Fruit fly (Drosophila melanogaster) whole organism, embryonic: ENCODE data around the gene Sirup.
A peak's percentile ranks its signal among the peaks of the same experiment; 100 is the strongest.

Experiments used
- Adf1 ChIP-seq: fragments of 200-800 bp; sonication (Bioruptor generic); IDR thresholded peaks from 2 replicates; pipeline ENCODE4 v1.3.6; 2022; ENCODE audit warnings: missing biosample characterization, missing genetic modification characterization
- B-H2 ChIP-seq: fragments of 200-800 bp; sonication (Bioruptor generic); optimal IDR thresholded peaks from 2 replicates; lab custom pipeline; 2018; ENCODE audit warnings: missing biosample characterization, mild to moderate bottlenecking, missing genetic modification characterization
- BtbVII ChIP-seq: fragments of 200-800 bp; sonication (Bioruptor generic); optimal IDR thresholded peaks from 3 replicates; lab custom pipeline; 2017; ENCODE audit warnings: missing biosample characterization, mild to moderate bottlenecking, missing genetic modification characterization
- CG1024 ChIP-seq: fragments of 200-800 bp; sonication (Bioruptor generic); IDR thresholded peaks from 2 replicates; pipeline ENCODE4 v1.3.6; 2022; ENCODE audit warnings: missing biosample characterization, missing genetic modification characterization
- CG10267 ChIP-seq: fragments of 200-800 bp; sonication (Bioruptor generic); optimal IDR thresholded peaks from 2 replicates; lab custom pipeline; 2018; ENCODE audit warnings: missing biosample characterization, mild to moderate bottlenecking, missing genetic modification characterization, moderate library complexity
- CG10366 ChIP-seq: fragments of 200-800 bp; sonication (Bioruptor generic); IDR thresholded peaks from 2 replicates; pipeline ENCODE4 v1.3.6; 2022; ENCODE audit warnings: missing biosample characterization, missing genetic modification characterization
- CG10462 ChIP-seq: fragments of 200-800 bp; sonication (Bioruptor generic); optimal IDR thresholded peaks from 2 replicates; lab custom pipeline; 2016; ENCODE audit warnings: missing biosample characterization, missing genetic modification characterization
- CG15011 ChIP-seq: fragments of 200-800 bp; sonication (Bioruptor generic); optimal IDR thresholded peaks from 3 replicates; lab custom pipeline; 2018; ENCODE audit warnings: missing biosample characterization, mild to moderate bottlenecking, missing genetic modification characterization
- CG17186 ChIP-seq: fragments of 200-800 bp; sonication (Bioruptor generic); optimal IDR thresholded peaks from 3 replicates; lab custom pipeline; 2017; ENCODE audit warnings: missing biosample characterization, missing genetic modification reagents, missing genetic modification characterization
- CG17385 ChIP-seq: fragments of 200-800 bp; sonication (Bioruptor generic); optimal IDR thresholded peaks from 3 replicates; lab custom pipeline; 2018; ENCODE audit warnings: missing biosample characterization, mild to moderate bottlenecking, missing genetic modification characterization
- CG17829 ChIP-seq: fragments of 200-800 bp; optimal IDR thresholded peaks from 2 replicates; lab custom pipeline; 2019; ENCODE audit warnings: missing biosample characterization, mild to moderate bottlenecking, missing genetic modification characterization, moderate library complexity
- CG18262 ChIP-seq: fragments of 200-800 bp; optimal IDR thresholded peaks from 3 replicates; lab custom pipeline; 2019; ENCODE audit warnings: missing biosample characterization, mild to moderate bottlenecking, missing genetic modification characterization, moderate library complexity
- CG3163 ChIP-seq: fragments of 200-800 bp; sonication (Bioruptor generic); optimal IDR thresholded peaks from 3 replicates; lab custom pipeline; 2016; ENCODE audit warnings: missing biosample characterization, missing genetic modification characterization
- CG34376 ChIP-seq: fragments of 200-800 bp; sonication (Bioruptor generic); optimal IDR thresholded peaks from 2 replicates; lab custom pipeline; 2018; ENCODE audit warnings: missing biosample characterization, mild to moderate bottlenecking, missing genetic modification characterization
- CG34422 ChIP-seq: fragments of 200-800 bp; sonication (Bioruptor generic); IDR thresholded peaks from 3 replicates; pipeline ENCODE4 v1.3.6; 2022; ENCODE audit warnings: missing biosample characterization, missing genetic modification characterization
- CG8765 ChIP-seq: fragments of 200-800 bp; sonication (Bioruptor generic); IDR thresholded peaks from 2 replicates; pipeline ENCODE4 v1.3.6; 2022; ENCODE audit warnings: missing biosample characterization, missing genetic modification characterization
- CG9609 ChIP-seq: fragments of 200-800 bp; sonication (Bioruptor generic); optimal IDR thresholded peaks from 3 replicates; lab custom pipeline; 2016; ENCODE audit warnings: missing biosample characterization, missing genetic modification characterization
- CkIIα-i1 ChIP-seq: fragments of 200-800 bp; sonication (Bioruptor generic); IDR thresholded peaks from 2 replicates; pipeline ENCODE4 v1.3.6; 2022; ENCODE audit warnings: missing biosample characterization, missing genetic modification characterization
- CoRest ChIP-seq: fragments of 200-800 bp; sonication (Bioruptor generic); optimal IDR thresholded peaks from 3 replicates; lab custom pipeline; 2018; ENCODE audit warnings: missing biosample characterization, mild to moderate bottlenecking, missing genetic modification characterization, moderate library complexity
- CrebB ChIP-seq: fragments of 200-800 bp; sonication (Bioruptor generic); optimal IDR thresholded peaks from 3 replicates; lab custom pipeline; 2018; ENCODE audit warnings: missing biosample characterization, mild to moderate bottlenecking, missing genetic modification characterization
- D19B ChIP-seq: fragments of 200-800 bp; sonication (Bioruptor generic); optimal IDR thresholded peaks from 2 replicates; lab custom pipeline; 2017; ENCODE audit warnings: missing biosample characterization, mild to moderate bottlenecking, missing genetic modification characterization
- Doc2 ChIP-seq: fragments of 200-800 bp; sonication (Bioruptor generic); IDR thresholded peaks from 2 replicates; pipeline ENCODE4 v1.3.6; 2022; ENCODE audit warnings: missing biosample characterization, missing genetic modification characterization
- Ets65A ChIP-seq: fragments of 200-800 bp; sonication (Bioruptor generic); peaks from one replicate; lab custom pipeline; 2016; ENCODE audit warnings: missing biosample characterization, missing genetic modification characterization
- Fer2 ChIP-seq: fragments of 200-800 bp; sonication (Bioruptor generic); optimal IDR thresholded peaks from 2 replicates; lab custom pipeline; 2018; ENCODE audit warnings: missing biosample characterization, mild to moderate bottlenecking, missing genetic modification characterization, moderate library complexity
- Fer3 ChIP-seq: fragments of 200-800 bp; sonication (Bioruptor generic); optimal IDR thresholded peaks from 2 replicates; lab custom pipeline; 2018; ENCODE audit warnings: missing biosample characterization, mild to moderate bottlenecking, missing genetic modification characterization, moderate library complexity
- Hand ChIP-seq: fragments of 200-800 bp; sonication (Bioruptor generic); optimal IDR thresholded peaks from 2 replicates; lab custom pipeline; 2017; ENCODE audit warnings: mild to moderate bottlenecking, missing biosample characterization, missing genetic modification reagents, missing genetic modification characterization
- Scr ChIP-seq: fragments of 200-800 bp; sonication (Bioruptor generic); IDR thresholded peaks from 2 replicates; pipeline ENCODE4 v1.3.6; 2022; ENCODE audit warnings: missing biosample characterization, missing genetic modification characterization; ENCODE audit not compliant: partially characterized antibody
- Sry-β ChIP-seq: fragments of 200-800 bp; sonication (Bioruptor generic); optimal IDR thresholded peaks from 2 replicates; lab custom pipeline; 2018; ENCODE audit warnings: missing biosample characterization, mild to moderate bottlenecking, missing genetic modification characterization, moderate library complexity
- TFAM ChIP-seq: fragments of 200-800 bp; sonication (Bioruptor generic); optimal IDR thresholded peaks from 2 replicates; lab custom pipeline; 2017; ENCODE audit warnings: missing biosample characterization, missing genetic modification characterization, inconsistent platforms
- Tbp ChIP-seq: fragments of >200 bp; optimal IDR thresholded peaks from 2 replicates; lab custom pipeline; 2018; ENCODE audit warnings: missing biosample characterization, missing genetic modification characterization
- Xbp1 ChIP-seq: fragments of 200-800 bp; sonication (Bioruptor generic); optimal IDR thresholded peaks from 3 replicates; lab custom pipeline; 2016; ENCODE audit warnings: missing biosample characterization, mild to moderate bottlenecking, missing genetic modification characterization
- ara ChIP-seq: fragments of 200-800 bp; sonication (Bioruptor generic); IDR thresholded peaks from 2 replicates; pipeline ENCODE4 v1.3.6; 2022; ENCODE audit warnings: missing biosample characterization, missing genetic modification characterization
- cwo ChIP-seq: fragments of 200-800 bp; sonication (Bioruptor generic); optimal IDR thresholded peaks from 3 replicates; lab custom pipeline; 2017; ENCODE audit warnings: missing biosample characterization, missing genetic modification characterization, mild to moderate bottlenecking, moderate library complexity, missing genetic modification reagents
- danr ChIP-seq: fragments of 200-800 bp; sonication (Bioruptor generic); IDR thresholded peaks from 2 replicates; pipeline ENCODE4 v1.3.6; 2022; ENCODE audit warnings: missing biosample characterization, missing genetic modification characterization
- kay ChIP-seq: fragments of 200-800 bp; sonication (Bioruptor generic); optimal IDR thresholded peaks from 2 replicates; lab custom pipeline; 2016; ENCODE audit warnings: missing biosample characterization, missing genetic modification characterization
- luna ChIP-seq: fragments of 200-800 bp; sonication (Bioruptor generic); optimal IDR thresholded peaks from 2 replicates; lab custom pipeline; 2016; ENCODE audit warnings: missing biosample characterization, missing genetic modification characterization
- nmo ChIP-seq: fragments of 200-800 bp; sonication (Bioruptor generic); optimal IDR thresholded peaks from 2 replicates; lab custom pipeline; 2018; ENCODE audit warnings: missing biosample characterization, mild to moderate bottlenecking, missing genetic modification characterization, moderate library complexity
- pb ChIP-seq: fragments of 200-800 bp; sonication (Bioruptor generic); optimal IDR thresholded peaks from 3 replicates; lab custom pipeline; 2016; ENCODE audit warnings: missing biosample characterization, missing genetic modification characterization
- salm ChIP-seq: fragments of 200-800 bp; sonication (Bioruptor generic); optimal IDR thresholded peaks from 2 replicates; lab custom pipeline; 2018; ENCODE audit warnings: missing biosample characterization, mild to moderate bottlenecking, missing genetic modification characterization
- twi ChIP-seq: fragments of 200-800 bp; optimal IDR thresholded peaks from 2 replicates; lab custom pipeline; 2019; ENCODE audit warnings: missing biosample characterization, mild to moderate bottlenecking, missing genetic modification characterization, moderate library complexity
- zen2 ChIP-seq: fragments of 200-800 bp; sonication (Bioruptor generic); IDR thresholded peaks from 3 replicates; pipeline ENCODE4 v1.3.6; 2022; ENCODE audit warnings: missing biosample characterization, missing genetic modification characterization; ENCODE audit not compliant: partially characterized antibody

Gene Sirup

DNA sequence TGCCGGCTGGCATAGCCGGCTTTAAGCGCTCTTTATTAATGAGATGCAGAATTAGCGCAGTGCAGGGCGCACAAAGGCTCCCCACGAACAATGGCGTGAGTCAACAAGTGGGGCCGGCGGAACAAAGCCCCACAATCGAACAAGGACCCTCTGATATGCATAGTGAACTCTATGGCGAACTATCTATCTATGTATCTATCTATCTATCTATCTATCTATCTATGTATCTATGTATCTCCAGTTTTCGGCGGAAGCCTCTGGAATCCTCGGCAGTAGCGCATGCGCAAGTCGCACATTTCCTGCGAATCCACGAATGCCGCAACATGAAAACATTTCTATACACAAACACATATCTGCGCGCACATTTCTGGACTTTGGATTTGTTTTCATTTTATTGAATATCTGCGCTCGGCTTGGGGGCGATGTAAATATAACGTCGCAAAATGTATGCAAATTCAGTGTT, 1.9 kb downstream of the Sirup start (continued):
- TF ChIP-seq CG10366 (no peak), zen2 (no peak), CG17385 (no peak), CG18262 (tag; lab: Kevin White, UChicago) (no peak), CG9609 (GFP tag; lab: Kevin White, UChicago) (no peak), CG1024 (no peak), CG17186 (GFP tag; lab: Kevin White, UChicago) (no peak), Ets65A (peak; percentile 81), CG10462 (GFP tag; lab: Kevin White, UChicago) (no peak), B-H2 (GFP tag; lab: Kevin White, UChicago) (no peak), pb (GFP tag; lab: Kevin White, UChicago) (no peak), CrebB (tag; lab: Kevin White, UChicago) (no peak), Tbp (GFP tag; lab: Kevin White, UChicago) (no peak), Doc2 (GFP tag; lab: Robert Waterston, UW) (no peak), CoRest (tag; lab: Kevin White, UChicago) (no peak), cwo (GFP tag; lab: Kevin White, UChicago) (peak; percentile 31), CG10267 (no peak), BtbVII (GFP tag; lab: Kevin White, UChicago) (peak; percentile 3), TFAM (GFP tag; lab: Kevin White, UChicago) (no peak), CG34422 (GFP tag; lab: Robert Waterston, UW) (0 out of 3 replicates have a peak, but pooled peaks have one; percentile 30), ara (no peak), D19B (GFP tag; lab: Kevin White, UChicago) (peak; percentile 61), Sry-β (GFP tag; lab: Kevin White, UChicago) (no peak), CG15011 (no peak), Scr (GFP tag; lab: Robert Waterston, UW) (no peak), twi (tag; lab: Kevin White, UChicago) (no peak), CkIIα-i1 (GFP tag; lab: Robert Waterston, UW) (no peak), Fer3 (tag; lab: Kevin White, UChicago) (peak; percentile 27), luna (GFP tag; lab: Kevin White, UChicago) (no peak), salm (tag; lab: Kevin White, UChicago) (no peak), CG17829 (tag; lab: Kevin White, UChicago) (no peak), danr (no peak), Fer2 (no peak), CG34376 (peak; percentile 53), kay (GFP tag; lab: Kevin White, UChicago) (no peak), Xbp1 (GFP tag; lab: Kevin White, UChicago) (peak; percentile 9), CG8765 (GFP tag; lab: Robert Waterston, UW) (no peak; the same call in 1 of the 2 replicates), CG3163 (GFP tag; lab: Kevin White, UChicago) (no peak), Adf1 (GFP tag; lab: Robert Waterston, UW) (no peak), Hand (no peak), nmo (no peak)
